Fruit fly (Drosophila melanogaster) whole organism, embryonic: ENCODE data around the gene CG34281.

Experiments used
- CG16779 ChIP-seq: fragments of 200-800 bp; sonication (Bioruptor generic); IDR thresholded peaks from 2 replicates; pipeline ENCODE4 v1.3.6; 2022; ENCODE audit warnings: missing biosample characterization, missing genetic modification characterization
- CG30403 ChIP-seq: fragments of 200-800 bp; sonication (Bioruptor generic); optimal IDR thresholded peaks from 3 replicates; lab custom pipeline; 2016; ENCODE audit warnings: missing biosample characterization, missing genetic modification characterization
- CG3407 ChIP-seq: fragments of 200-800 bp; sonication (Bioruptor generic); optimal IDR thresholded peaks from 2 replicates; lab custom pipeline; 2018; ENCODE audit warnings: missing biosample characterization, mild to moderate bottlenecking, missing genetic modification characterization
- CG6272 ChIP-seq: fragments of 200-800 bp; sonication (Bioruptor generic); IDR thresholded peaks from 2 replicates; pipeline ENCODE4 v1.3.6; 2022; ENCODE audit warnings: missing biosample characterization, missing genetic modification characterization
- HLHmδ ChIP-seq: fragments of 200-800 bp; sonication (Bioruptor generic); optimal IDR thresholded peaks from 2 replicates; lab custom pipeline; 2018; ENCODE audit warnings: missing biosample characterization, mild to moderate bottlenecking, missing genetic modification characterization, moderate library complexity
- Lpt ChIP-seq: fragments of >200 bp; optimal IDR thresholded peaks from 2 replicates; lab custom pipeline; 2018; ENCODE audit warnings: missing biosample characterization, missing genetic modification characterization
- Mad ChIP-seq: fragments of 200-800 bp; sonication (Bioruptor generic); optimal IDR thresholded peaks from 2 replicates; lab custom pipeline; 2016; ENCODE audit warnings: missing biosample characterization, missing genetic modification characterization
- kay ChIP-seq: fragments of 200-800 bp; sonication (Bioruptor generic); optimal IDR thresholded peaks from 2 replicates; lab custom pipeline; 2016; ENCODE audit warnings: missing biosample characterization, missing genetic modification characterization
- mld ChIP-seq: fragments of 200-800 bp; sonication (Bioruptor generic); IDR thresholded peaks from 3 replicates; pipeline ENCODE4 v1.3.6; 2022; ENCODE audit warnings: missing biosample characterization, missing genetic modification characterization; ENCODE audit not compliant: partially characterized antibody
- pan ChIP-seq, 4 experiments: fragments of >200 bp in 3 of 4; fragments of 200-800 bp in 1 of 4; sonication (Bioruptor generic) in 1 of 4; optimal IDR thresholded peaks in 3 of 4; IDR thresholded peaks in 1 of 4; 2 replicates each; pipeline versions ENCODE4 v1.3.6 to Lab custom; 2017 to 2022; ENCODE audit warnings: missing biosample characterization in 2 of 4, missing genetic modification characterization in 2 of 4, mixed read lengths in 1 of 4
- ttk ChIP-seq: fragments of 200-800 bp; sonication (Bioruptor generic); IDR thresholded peaks from 2 replicates; pipeline ENCODE4 v2.1.2; 2022; ENCODE audit warnings: missing biosample characterization, missing genetic modification characterization

DNA sequence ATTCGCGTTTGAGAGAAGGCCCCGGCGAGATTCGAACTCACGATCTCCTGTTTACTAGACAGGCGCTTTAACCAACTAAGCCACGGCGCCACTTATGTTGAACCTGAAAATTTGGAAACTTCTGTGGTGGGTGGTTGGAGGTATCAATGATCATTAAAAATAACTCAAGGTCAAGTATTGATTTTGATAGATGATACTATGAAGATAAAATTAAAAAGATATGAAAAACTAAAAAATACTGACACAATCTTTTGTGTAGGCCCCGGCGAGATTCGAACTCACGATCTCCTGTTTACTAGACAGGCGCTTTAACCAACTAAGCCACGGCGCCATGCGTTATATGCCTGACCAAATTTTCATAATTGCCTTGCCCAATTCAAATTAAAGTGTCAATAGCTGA is 11.9 kb downstream of the CG34281 start:
- TF ChIP-seq Mad: no peak
- TF ChIP-seq kay (GFP tag; lab: Kevin White, UChicago): no peak
- no peak for TF ChIP-seq Lpt (GFP tag; lab: Kevin White, UChicago)
- no peak for TF ChIP-seq pan (optimal IDR thresholded peaks at IDR 0.05; lab: Kevin White, UChicago)
- TF ChIP-seq pan (GFP tag; optimal IDR thresholded peaks at IDR 0.05 in 1 of 2, IDR thresholded peaks at IDR 0.05 in 1 of 2): no peak
- no peak for TF ChIP-seq CG6272 (GFP tag; lab: Robert Waterston, UW)
- TF ChIP-seq HLHmδ (GFP tag; lab: Kevin White, UChicago): no peak
- TF ChIP-seq CG16779: no peak
- TF ChIP-seq mld (GFP tag; lab: Robert Waterston, UW): peak; percentile 81
- TF ChIP-seq CG30403: no peak
- no peak for TF ChIP-seq ttk
- TF ChIP-seq CG3407: no peak
